Worm (Caenorhabditis elegans): ENCODE data around the gene Y17G9B.4.

Y17G9B.4 gene

ce11 chrIV:4721247-4721646 is 30.7 kb upstream of the Y17G9B.4 start:
- TF ChIP-seq mcd-1 (GFP tag; IDR thresholded peaks at IDR 0.05) (peak; percentile 52), hmg-1.2 (GFP tag; IDR thresholded peaks at IDR 0.05) (peak; percentile 33; the same call in 1 of the 2 replicates)

DNA sequence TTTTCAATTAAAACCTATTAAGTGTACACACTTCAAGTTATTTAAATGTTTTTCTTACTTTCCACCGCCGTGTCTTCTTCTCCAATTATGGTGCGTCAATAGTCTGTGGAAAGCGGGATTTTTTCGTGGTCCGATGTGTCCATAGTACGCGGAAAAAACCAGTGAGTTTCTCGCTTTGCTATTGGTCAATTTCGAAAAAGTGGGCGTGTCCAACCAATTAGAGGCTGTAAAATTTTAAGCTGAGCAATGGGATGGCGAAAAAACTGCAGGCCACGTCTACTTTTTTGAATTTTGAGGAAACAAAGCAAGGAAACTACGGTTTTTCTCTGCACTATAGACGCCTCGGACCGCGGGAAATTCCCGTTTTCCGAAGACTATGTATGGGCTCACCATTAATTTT is 28.2 kb upstream of the Y17G9B.4 start:
- TF ChIP-seq somi-1 (GFP tag; optimal IDR thresholded peaks at IDR 0.05) (no peak), lin-54 (GFP tag; optimal IDR thresholded peaks at IDR 0.05) (no peak), Y79H2A.3 (GFP tag; conservative IDR thresholded peaks at IDR 0.05) (no peak), nfya-1 (tag; optimal IDR thresholded peaks at IDR 0.05; ENCODE audit: borderline replicate concordance, insufficient read depth) (no peak), nfyb-1 (GFP tag; IDR thresholded peaks at IDR 0.05) (no peak), him-1 (tag; optimal IDR thresholded peaks at IDR 0.05) (no peak), egl-18 (GFP tag; IDR thresholded peaks at IDR 0.05) (no peak), ccch-3 (GFP tag; optimal IDR thresholded peaks at IDR 0.05) (no peak), T07F8.4 (tag; optimal IDR thresholded peaks at IDR 0.05) (no peak), nhr-90 (tag; optimal IDR thresholded peaks at IDR 0.05) (no peak), akir-1 (GFP tag; optimal IDR thresholded peaks at IDR 0.05) (no peak), rec-8 (tag; optimal IDR thresholded peaks at IDR 0.05) (no peak), B0019.2 (GFP tag; conservative IDR thresholded peaks at IDR 0.05) (no peak)

ce11 chrIV:4724562-4724961 is 27.4 kb upstream of the Y17G9B.4 start, which contains the start of gene K08F11.1:
K08F11.1 (plus strand) TSS chrIV:4724862.
- no peak for TF ChIP-seq tlf-1 (GFP tag; optimal IDR thresholded peaks at IDR 0.05)
- no peak for TF ChIP-seq ceh-100 (GFP tag; IDR thresholded peaks at IDR 0.05)
- no peak for TF ChIP-seq lir-1 (GFP tag; conservative IDR thresholded peaks at IDR 0.05)
- no peak for TF ChIP-seq attf-3 (GFP tag; conservative IDR thresholded peaks at IDR 0.05)
- no peak for TF ChIP-seq F55B11.4 (tag; optimal IDR thresholded peaks at IDR 0.05; ENCODE audit: borderline replicate concordance, insufficient read depth)
- no peak for TF ChIP-seq hlh-26 (GFP tag; conservative IDR thresholded peaks at IDR 0.05)
- no peak for TF ChIP-seq hmg-1.2 (GFP tag; IDR thresholded peaks at IDR 0.05)
- no peak for TF ChIP-seq rcor-1 (GFP tag; IDR thresholded peaks at IDR 0.05)
- TF ChIP-seq zim-3 (tag; optimal IDR thresholded peaks at IDR 0.05), result no peak

ce11 chrIV:4725478-4725920 is 26.4 kb upstream of the Y17G9B.4 start:
- TF ChIP-seq nhr-90 (tag; optimal IDR thresholded peaks at IDR 0.05) (peak; percentile 69), ceh-91 (GFP tag; IDR thresholded peaks at IDR 0.05) (peak; percentile 98), F33H1.4 (GFP tag; IDR thresholded peaks at IDR 0.05) (peak; percentile 97), die-1 (tag; optimal IDR thresholded peaks at IDR 0.05) (peak; percentile 6), lin-26 (GFP tag; IDR thresholded peaks at IDR 0.05) (peak; percentile 96), mel-28 (tag; optimal IDR thresholded peaks at IDR 0.05; ENCODE audit: borderline replicate concordance) (peak; percentile 12), nhr-120 (GFP tag; IDR thresholded peaks at IDR 0.05) (peak; percentile 100), ceh-40 (GFP tag; IDR thresholded peaks at IDR 0.05) (peak; percentile 93), chd-7 (tag; optimal IDR thresholded peaks at IDR 0.05) (peak; percentile 67), Y95B8A.8 (GFP tag; IDR thresholded peaks at IDR 0.05) (peak; percentile 99), ztf-26 (tag; optimal IDR thresholded peaks at IDR 0.05) (peak; percentile 94), K12H6.12 (tag; optimal IDR thresholded peaks at IDR 0.05) (peak; percentile 75), F39B2.1 (GFP tag; IDR thresholded peaks at IDR 0.05) (peak; percentile 96), mcd-1 (GFP tag; IDR thresholded peaks at IDR 0.05) (peak; percentile 100), rcor-1 (GFP tag; IDR thresholded peaks at IDR 0.05) (peak; percentile 99), ceh-27 (GFP tag; optimal IDR thresholded peaks at IDR 0.05) (peak; percentile 42), dox-1 (GFP tag; IDR thresholded peaks at IDR 0.05) (peak; percentile 100), ztf-6 (GFP tag; IDR thresholded peaks at IDR 0.05) (peak; percentile 99), Y67H2A.10 (GFP tag; conservative IDR thresholded peaks at IDR 0.05) (peak; percentile 97), attf-6 (GFP tag; IDR thresholded peaks at IDR 0.05) (peak; percentile 83), sea-2 (GFP tag; IDR thresholded peaks at IDR 0.05) (peak; percentile 99), egrh-3 (GFP tag; IDR thresholded peaks at IDR 0.05) (peak; percentile 87), ZK185.1 (tag; optimal IDR thresholded peaks at IDR 0.05; ENCODE audit: poor library complexity, severe bottlenecking) (peak; percentile 49), nfya-2 (GFP tag; IDR thresholded peaks at IDR 0.05) (peak; percentile 98)

All from whole organism, young adult.